Worm (Caenorhabditis elegans): ENCODE measurements around the gene agl-1.

agl-1 gene

ce11 chrII:14393766-14394165 lies 35.9 kb upstream of the agl-1 start:
- TF ChIP-seq elt-2 (tag; optimal IDR thresholded peaks at IDR 0.05) (no peak), pqm-1 (tag; optimal IDR thresholded peaks at IDR 0.05) (no peak)

- TF ChIP-seq ceh-48 (tag; optimal IDR thresholded peaks at IDR 0.05) (peak; percentile 57), ceh-6 (GFP tag; optimal IDR thresholded peaks at IDR 0.05) (no peak), nhr-232 (tag; optimal IDR thresholded peaks at IDR 0.05) (no peak), nfya-1 (tag; optimal IDR thresholded peaks at IDR 0.05) (peak; percentile 20), ceh-31 (tag; optimal IDR thresholded peaks at IDR 0.05) (peak; percentile 51), tbx-2 (tag; optimal IDR thresholded peaks at IDR 0.05) (peak; percentile 38), ref-2 (tag; optimal IDR thresholded peaks at IDR 0.05) (no peak), unc-42 (tag; optimal IDR thresholded peaks at IDR 0.05) (peak; percentile 63), pha-2 (tag; optimal IDR thresholded peaks at IDR 0.05) (no peak), ceh-34 (tag; optimal IDR thresholded peaks at IDR 0.05) (peak; percentile 3), elt-2 (tag; optimal IDR thresholded peaks at IDR 0.05) (peak; percentile 1)
Measured at ce11 chrII:14390036-14390763, 32.3 kb upstream of the agl-1 start, which contains the start of the genes kbp-3 and nurf-1. kbp-3 (minus strand) TSS chrII:14390078. nurf-1 (plus strand) TSS chrII:14390713.

ce11 chrII:14388213-14388612 lies 30.3 kb upstream of the agl-1 start, which contains the start of gene F26H11.8:
F26H11.8 (plus strand) TSS chrII:14388513.
- no peak for TF ChIP-seq hlh-30 (tag; optimal IDR thresholded peaks at IDR 0.05; ENCODE audit: insufficient read depth)
- TF ChIP-seq tbx-2 (tag; optimal IDR thresholded peaks at IDR 0.05): no peak
- no peak for TF ChIP-seq sdc-2 (tag; optimal IDR thresholded peaks at IDR 0.05)
- TF ChIP-seq ceh-9 (tag; optimal IDR thresholded peaks at IDR 0.05): no peak
- no peak for TF ChIP-seq mec-3 (tag; optimal IDR thresholded peaks at IDR 0.05; ENCODE audit: borderline replicate concordance)
- TF ChIP-seq ceh-22 (tag; optimal IDR thresholded peaks at IDR 0.05): no peak
- TF ChIP-seq fax-1 (tag; optimal IDR thresholded peaks at IDR 0.05): no peak

ce11 chrII:14383644-14384043 lies 25.7 kb upstream of the agl-1 start, which contains the start of gene mes-2:
mes-2 (plus strand) TSS chrII:14383973.
- TF ChIP-seq pat-9 (tag; optimal IDR thresholded peaks at IDR 0.05): no peak
- no peak for TF ChIP-seq F13H6.1 (tag; optimal IDR thresholded peaks at IDR 0.05)
- no peak for TF ChIP-seq odd-2 (tag; optimal IDR thresholded peaks at IDR 0.05)
- no peak for TF ChIP-seq hlh-8 (tag; optimal IDR thresholded peaks at IDR 0.05)
- TF ChIP-seq unc-3 (GFP tag; conservative IDR thresholded peaks at IDR 0.05): no peak
- no peak for TF ChIP-seq unc-3 (tag; optimal IDR thresholded peaks at IDR 0.05)
- TF ChIP-seq ceh-45 (GFP tag; IDR thresholded peaks at IDR 0.05): no peak
- TF ChIP-seq K09A11.1 (tag; optimal IDR thresholded peaks at IDR 0.05; ENCODE audit: insufficient read depth): no peak
- TF ChIP-seq tbx-2 (tag; optimal IDR thresholded peaks at IDR 0.05): peak; percentile 27
- no peak for TF ChIP-seq hlh-6 (tag; optimal IDR thresholded peaks at IDR 0.05)
- no peak for TF ChIP-seq hlh-30 (tag; optimal IDR thresholded peaks at IDR 0.05; ENCODE audit: insufficient read depth)
- TF ChIP-seq fax-1 (tag; optimal IDR thresholded peaks at IDR 0.05): no peak
- TF ChIP-seq unc-55 (GFP tag; optimal IDR thresholded peaks at IDR 0.05): peak; percentile 13
- TF ChIP-seq sox-2 (GFP tag; IDR thresholded peaks at IDR 0.05): no peak
- no peak for TF ChIP-seq hlh-13 (GFP tag; optimal IDR thresholded peaks at IDR 0.05)
- peak; percentile 47 for TF ChIP-seq unc-42 (tag; optimal IDR thresholded peaks at IDR 0.05)
- TF ChIP-seq ref-2 (tag; optimal IDR thresholded peaks at IDR 0.05): no peak
- no peak for TF ChIP-seq rnt-1 (tag; optimal IDR thresholded peaks at IDR 0.05)
- TF ChIP-seq pag-3 (tag; optimal IDR thresholded peaks at IDR 0.05; ENCODE audit: borderline replicate concordance): no peak
- no peak for TF ChIP-seq ceh-2 (tag; optimal IDR thresholded peaks at IDR 0.05)
- no peak for TF ChIP-seq T23F11.4 (GFP tag; optimal IDR thresholded peaks at IDR 0.05)
- TF ChIP-seq dve-1 (tag; optimal IDR thresholded peaks at IDR 0.05): peak; percentile 33
- no peak for TF ChIP-seq pros-1 (tag; optimal IDR thresholded peaks at IDR 0.05)
- TF ChIP-seq sox-4 (tag; optimal IDR thresholded peaks at IDR 0.05): no peak
- no peak for TF ChIP-seq C38D4.7 (GFP tag; optimal IDR thresholded peaks at IDR 0.05)
- no peak for TF ChIP-seq ttx-3 (tag; optimal IDR thresholded peaks at IDR 0.05)
- peak; percentile 12 for TF ChIP-seq elt-2 (tag; optimal IDR thresholded peaks at IDR 0.05)
- no peak for TF ChIP-seq fkh-10 (GFP tag; optimal IDR thresholded peaks at IDR 0.05)
- TF ChIP-seq npax-4 (tag; optimal IDR thresholded peaks at IDR 0.05): no peak
- TF ChIP-seq nfya-1 (tag; optimal IDR thresholded peaks at IDR 0.05): peak; percentile 30
- no peak for TF ChIP-seq ceh-48 (tag; optimal IDR thresholded peaks at IDR 0.05)
- no peak for TF ChIP-seq hlh-15 (tag; optimal IDR thresholded peaks at IDR 0.05)
- no peak for TF ChIP-seq ztf-16 (tag; optimal IDR thresholded peaks at IDR 0.05)
- TF ChIP-seq pha-2 (tag; optimal IDR thresholded peaks at IDR 0.05): no peak
- TF ChIP-seq madf-2 (tag; optimal IDR thresholded peaks at IDR 0.05): no peak

Data from whole organism, late embryonic.